Fruit fly (Drosophila melanogaster): ENCODE data around the gene CG17154.

Gene CG17154

DNA sequence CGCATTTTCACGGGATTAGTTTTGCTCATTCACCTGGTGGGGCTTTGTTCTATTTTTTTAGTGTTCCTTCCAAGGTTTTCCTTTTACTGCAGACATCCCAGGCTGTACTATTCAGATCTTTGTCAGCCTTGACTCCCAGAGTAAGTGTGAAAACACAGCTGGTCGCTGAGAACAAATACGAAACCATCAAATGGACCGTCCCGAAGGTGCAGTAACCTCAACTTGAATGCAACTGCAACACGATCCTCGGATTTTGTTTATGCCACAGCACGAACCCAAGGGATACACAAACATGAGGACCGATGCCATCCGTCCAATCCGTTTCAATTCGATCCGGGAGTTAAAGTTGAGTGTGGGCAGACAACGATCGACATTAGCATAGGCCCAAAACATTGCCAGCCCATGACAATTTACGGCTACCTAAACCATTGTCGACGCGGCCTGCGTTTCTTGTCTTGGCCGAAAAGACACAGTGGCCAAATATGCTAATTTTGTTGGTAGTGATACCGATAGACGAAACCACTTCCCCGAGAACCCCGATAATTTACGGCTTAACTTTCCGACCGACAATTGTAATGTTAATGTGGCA, 5.2 kb upstream of the CG17154 start:
- no peak for TF ChIP-seq CG1620 (GFP tag; optimal IDR thresholded peaks at IDR 0.05)
- TF ChIP-seq pad (GFP tag; optimal IDR thresholded peaks at IDR 0.05), result no peak

DNA sequence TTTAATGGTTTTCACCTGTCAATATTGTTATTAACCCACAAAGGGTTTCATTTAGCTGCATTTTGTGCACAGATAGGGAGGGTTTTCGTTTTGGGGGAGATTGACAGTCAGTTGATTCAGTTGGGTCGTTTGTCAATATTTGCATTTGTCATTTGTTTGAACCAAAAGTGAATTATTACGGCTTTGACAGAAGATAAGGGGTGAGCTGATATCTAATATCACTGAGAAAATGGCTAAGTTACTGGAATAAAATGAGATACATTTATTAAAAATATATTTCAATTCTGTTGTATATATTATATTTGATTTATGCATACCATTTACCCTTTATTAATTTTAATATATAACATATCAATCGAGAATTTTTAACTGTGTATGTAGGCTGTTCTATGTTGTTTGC, 4.6 kb upstream of the CG17154 start:
- TF ChIP-seq ovo (GFP tag; optimal IDR thresholded peaks at IDR 0.05), result peak; percentile 45
- peak; percentile 24 for TF ChIP-seq CG33017 (tag; optimal IDR thresholded peaks at IDR 0.05)
- no peak for TF ChIP-seq cnc (optimal IDR thresholded peaks at IDR 0.05)
- TF ChIP-seq bab1 (GFP tag; optimal IDR thresholded peaks at IDR 0.05), result no peak
- no peak for TF ChIP-seq tj (GFP tag; optimal IDR thresholded peaks at IDR 0.05)
- TF ChIP-seq CG12768 (GFP tag; optimal IDR thresholded peaks at IDR 0.05), result no peak
- TF ChIP-seq CG1620 (GFP tag; optimal IDR thresholded peaks at IDR 0.05), result peak; percentile 5
- TF ChIP-seq CG7101 (tag; optimal IDR thresholded peaks at IDR 0.05), result peak; percentile 70
- no peak for TF ChIP-seq kay (GFP tag; ENCODE audit: borderline replicate concordance)
- TF ChIP-seq Mnt (GFP tag; optimal IDR thresholded peaks at IDR 0.05), result no peak
- no peak for TF ChIP-seq CG14711 (tag; optimal IDR thresholded peaks at IDR 0.05)
- no peak for TF ChIP-seq CG5204 (GFP tag; optimal IDR thresholded peaks at IDR 0.05)
- TF ChIP-seq CG11617 (GFP tag; optimal IDR thresholded peaks at IDR 0.05), result peak; percentile 38
- peak; percentile 10 for TF ChIP-seq pad (GFP tag; optimal IDR thresholded peaks at IDR 0.05)
- TF ChIP-seq cic (GFP tag; optimal IDR thresholded peaks at IDR 0.05), result peak; percentile 12
- TF ChIP-seq Hr96 (GFP tag; optimal IDR thresholded peaks at IDR 0.05), result no peak
- peak; percentile 52 for TF ChIP-seq Crg-1 (GFP tag; optimal IDR thresholded peaks at IDR 0.05)
- TF ChIP-seq Clk (GFP tag; optimal IDR thresholded peaks at IDR 0.05), result no peak
- TF ChIP-seq CG7045 (GFP tag; optimal IDR thresholded peaks at IDR 0.05), result no peak
- TF ChIP-seq toe (GFP tag; optimal IDR thresholded peaks at IDR 0.05), result no peak

DNA sequence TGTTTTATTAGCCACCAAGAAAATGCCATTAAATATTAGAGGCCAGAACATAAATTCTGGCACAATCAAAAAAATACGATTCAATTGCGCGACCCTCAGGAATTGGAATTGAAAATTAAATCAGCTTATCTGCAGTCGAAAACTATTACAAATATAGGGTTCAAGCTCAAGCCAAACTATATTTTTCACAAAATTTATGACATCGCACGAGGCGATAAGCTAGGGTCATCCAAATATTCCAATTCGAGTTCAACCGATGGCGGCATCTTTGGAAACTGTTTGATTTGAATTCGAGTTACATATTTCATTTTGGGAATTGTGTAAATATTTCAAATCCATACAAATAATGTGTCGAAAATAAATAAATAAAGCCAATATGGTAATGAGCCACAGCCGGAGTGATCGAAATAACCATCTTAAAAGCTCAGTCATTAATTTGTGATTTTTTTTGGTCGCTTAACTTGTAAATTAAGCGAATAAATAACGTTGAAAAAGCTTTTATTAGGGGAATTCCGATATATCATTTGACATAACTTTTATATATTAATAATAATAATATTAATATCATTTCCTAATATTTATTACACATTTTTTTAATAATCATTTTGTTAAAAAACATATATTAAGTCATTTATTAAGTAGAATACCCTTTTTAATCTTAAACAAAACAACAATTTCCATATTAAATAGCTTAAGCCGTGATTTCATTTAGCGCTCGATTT, 3.3 kb upstream of the CG17154 start:
- TF ChIP-seq Clk (GFP tag; optimal IDR thresholded peaks at IDR 0.05) (no peak), toe (GFP tag; optimal IDR thresholded peaks at IDR 0.05) (no peak), CG7045 (GFP tag; optimal IDR thresholded peaks at IDR 0.05) (no peak), Hr96 (GFP tag; optimal IDR thresholded peaks at IDR 0.05) (no peak), CG12768 (GFP tag; optimal IDR thresholded peaks at IDR 0.05) (no peak), tj (GFP tag; optimal IDR thresholded peaks at IDR 0.05) (no peak), CG5204 (GFP tag; optimal IDR thresholded peaks at IDR 0.05) (no peak), CG1620 (GFP tag; optimal IDR thresholded peaks at IDR 0.05) (no peak), cnc (optimal IDR thresholded peaks at IDR 0.05) (no peak), kay (GFP tag; ENCODE audit: borderline replicate concordance) (no peak), cic (GFP tag; optimal IDR thresholded peaks at IDR 0.05) (no peak), Crg-1 (GFP tag; optimal IDR thresholded peaks at IDR 0.05) (no peak), bab1 (GFP tag; optimal IDR thresholded peaks at IDR 0.05) (no peak), CG33017 (tag; optimal IDR thresholded peaks at IDR 0.05) (no peak), Mnt (GFP tag; optimal IDR thresholded peaks at IDR 0.05) (no peak), pad (GFP tag; optimal IDR thresholded peaks at IDR 0.05) (no peak), CG7101 (tag; optimal IDR thresholded peaks at IDR 0.05) (no peak), CG11617 (GFP tag; optimal IDR thresholded peaks at IDR 0.05) (no peak), ovo (GFP tag; optimal IDR thresholded peaks at IDR 0.05) (no peak)

DNA sequence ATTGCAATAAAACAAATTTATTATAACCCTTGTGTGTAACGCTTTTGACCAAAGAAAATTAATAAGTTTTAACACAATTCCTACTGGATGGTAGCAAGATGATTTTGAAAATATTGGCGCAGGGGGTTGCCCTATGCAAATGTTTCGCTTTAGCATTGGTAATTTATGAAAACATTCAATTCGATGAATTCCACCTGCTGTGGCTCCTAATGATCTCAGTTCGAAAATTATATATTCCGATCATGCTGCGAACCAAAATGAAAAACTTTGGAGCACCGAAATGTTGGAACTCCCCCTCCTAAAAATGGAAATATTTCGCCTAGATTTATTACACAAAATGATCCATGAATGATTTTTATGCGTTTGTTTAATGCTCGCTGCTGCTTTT, 2.7 kb upstream of the CG17154 start:
- TF ChIP-seq CG7101 (tag; optimal IDR thresholded peaks at IDR 0.05), result no peak
- TF ChIP-seq cnc (optimal IDR thresholded peaks at IDR 0.05), result no peak
- no peak for TF ChIP-seq Crg-1 (GFP tag; optimal IDR thresholded peaks at IDR 0.05)
- TF ChIP-seq ovo (GFP tag; optimal IDR thresholded peaks at IDR 0.05), result no peak
- TF ChIP-seq kay (GFP tag; ENCODE audit: borderline replicate concordance), result no peak
- no peak for TF ChIP-seq Hr96 (GFP tag; optimal IDR thresholded peaks at IDR 0.05)
- TF ChIP-seq CG14711 (tag; optimal IDR thresholded peaks at IDR 0.05), result no peak
- no peak for TF ChIP-seq CG12768 (GFP tag; optimal IDR thresholded peaks at IDR 0.05)
- TF ChIP-seq Mnt (GFP tag; optimal IDR thresholded peaks at IDR 0.05), result no peak
- TF ChIP-seq CG1620 (GFP tag; optimal IDR thresholded peaks at IDR 0.05), result no peak
- TF ChIP-seq CG7045 (GFP tag; optimal IDR thresholded peaks at IDR 0.05), result no peak

DNA sequence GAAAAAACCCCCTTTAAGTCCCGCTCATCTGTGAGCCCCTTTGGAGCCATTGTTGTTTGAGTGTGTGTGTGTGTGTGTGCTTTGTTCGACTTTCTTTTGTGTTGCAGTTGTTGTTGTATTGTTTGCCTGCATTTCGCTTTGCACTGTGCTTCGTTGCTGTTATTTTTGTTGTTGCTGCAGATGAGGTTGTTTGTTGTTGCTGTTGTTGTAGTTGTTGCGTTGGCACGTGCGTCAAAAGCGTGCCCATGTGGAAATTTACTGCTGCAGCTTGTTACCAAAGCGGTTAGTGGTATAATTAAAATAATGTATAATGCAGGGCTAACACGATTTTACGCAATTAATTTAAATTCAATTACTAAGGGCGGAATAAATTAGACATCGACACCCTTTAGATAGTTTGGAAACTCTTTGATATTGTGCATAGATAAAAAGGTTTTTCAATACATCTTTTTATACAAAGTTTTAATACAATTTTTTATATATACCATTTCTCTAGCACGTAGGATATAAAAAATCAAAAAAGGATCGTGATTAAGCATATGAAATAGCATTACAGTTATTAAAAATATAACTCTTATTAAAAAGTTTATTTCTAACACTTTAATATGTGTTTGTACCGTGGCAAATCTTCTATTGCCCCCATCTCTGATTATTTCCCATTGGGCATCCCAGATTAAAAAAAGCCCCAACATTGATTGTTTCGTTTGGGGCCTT, 1.9 kb downstream of the CG17154 start:
- TF ChIP-seq CG33017 (tag; optimal IDR thresholded peaks at IDR 0.05) (no peak), Mnt (GFP tag; optimal IDR thresholded peaks at IDR 0.05) (no peak), pad (GFP tag; optimal IDR thresholded peaks at IDR 0.05) (peak; percentile 55), CG5204 (GFP tag; optimal IDR thresholded peaks at IDR 0.05) (no peak), cnc (optimal IDR thresholded peaks at IDR 0.05) (no peak), CG7045 (GFP tag; optimal IDR thresholded peaks at IDR 0.05) (no peak), bab1 (GFP tag; optimal IDR thresholded peaks at IDR 0.05) (no peak)
